Fruit fly (Drosophila melanogaster) whole organism, pupa: ENCODE measurements around the gene Bro.

Experiments
- CG10348 ChIP-seq: fragments of 200-800 bp; sonication (Bioruptor generic); IDR thresholded peaks from 2 replicates; pipeline ENCODE4 v1.3.6; 2022; ENCODE audit warnings: missing biosample characterization, missing genetic modification characterization
- CG12605 ChIP-seq: fragments of 200-800 bp; sonication (Bioruptor generic); IDR thresholded peaks from 2 replicates; pipeline ENCODE4 v1.3.6; 2022; ENCODE audit warnings: missing biosample characterization, missing genetic modification characterization
- CG17806 ChIP-seq: fragments of 200-800 bp; sonication (Bioruptor generic); optimal IDR thresholded peaks from 2 replicates; lab custom pipeline; 2018; ENCODE audit warnings: missing biosample characterization, mild to moderate bottlenecking, missing genetic modification characterization, moderate library complexity
- CG32121 ChIP-seq: fragments of 200-800 bp; sonication (Bioruptor generic); IDR thresholded peaks from 2 replicates; pipeline ENCODE4 v1.3.6; 2022; ENCODE audit warnings: missing biosample characterization, missing genetic modification characterization
- CG34367 ChIP-seq: fragments of 200-800 bp; sonication (Bioruptor generic); optimal IDR thresholded peaks from 2 replicates; lab custom pipeline; 2018; ENCODE audit warnings: missing biosample characterization, mild to moderate bottlenecking, missing genetic modification characterization
- CG4496 ChIP-seq: fragments of 200-800 bp; sonication (Bioruptor generic); IDR thresholded peaks from 3 replicates; pipeline ENCODE4 v1.3.6; 2022; ENCODE audit warnings: missing biosample characterization, missing genetic modification characterization
- CG9948 ChIP-seq: fragments of 200-800 bp; sonication (Bioruptor generic); optimal IDR thresholded peaks from 2 replicates; lab custom pipeline; 2018; ENCODE audit warnings: missing biosample characterization, mild to moderate bottlenecking, missing genetic modification characterization, moderate library complexity
- Pif1A ChIP-seq: fragments of 200-800 bp; sonication (Bioruptor generic); optimal IDR thresholded peaks from 3 replicates; lab custom pipeline; 2016; ENCODE audit warnings: missing biosample characterization, missing genetic modification characterization
- Pif1B ChIP-seq: fragments of 200-800 bp; sonication (Bioruptor generic); optimal IDR thresholded peaks from 3 replicates; lab custom pipeline; 2016; ENCODE audit warnings: missing biosample characterization, missing genetic modification characterization
- Snoo ChIP-seq: fragments of 200-800 bp; sonication (Bioruptor generic); optimal IDR thresholded peaks from 3 replicates; lab custom pipeline; 2017; ENCODE audit warnings: missing biosample characterization, mild to moderate bottlenecking, missing genetic modification characterization, inconsistent platforms
- fd96Ca ChIP-seq: fragments of 200-800 bp; sonication (Bioruptor generic); IDR thresholded peaks from 3 replicates; pipeline ENCODE4 v1.3.6; 2022; ENCODE audit warnings: missing biosample characterization, missing genetic modification characterization
- rn ChIP-seq: fragments of 200-800 bp; sonication (Bioruptor generic); IDR thresholded peaks from 2 replicates; pipeline ENCODE4 v1.3.6; 2022; ENCODE audit warnings: missing biosample characterization, missing genetic modification characterization

DNA sequence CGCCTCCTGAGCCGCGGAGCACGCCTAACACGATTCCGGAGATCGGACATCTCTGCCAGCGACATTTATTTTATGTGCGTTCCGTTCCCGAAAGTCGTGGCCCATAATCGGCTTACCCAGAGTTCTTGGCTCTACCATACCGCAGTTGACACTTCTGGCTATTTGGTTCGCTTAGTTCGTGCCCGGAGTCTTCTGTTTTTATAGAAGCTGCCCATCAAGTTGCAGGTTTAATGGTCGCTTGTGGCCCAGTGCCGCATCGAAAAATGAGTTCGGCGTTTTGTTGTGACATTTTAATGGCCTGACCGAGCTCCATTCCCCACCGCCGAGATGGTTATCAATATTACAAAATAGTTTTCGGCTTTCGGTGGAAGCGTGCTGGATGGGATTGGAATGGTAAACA, 28.6 kb downstream of the Bro start:
- no peak for TF ChIP-seq CG34367 (tag; lab: Kevin White, UChicago)
- no peak for TF ChIP-seq CG10348
- no peak for TF ChIP-seq CG17806
- no peak for TF ChIP-seq CG12605
- no peak for TF ChIP-seq CG4496 (GFP tag; lab: Robert Waterston, UW)
- no peak for TF ChIP-seq CG32121
- no peak for TF ChIP-seq rn (GFP tag; lab: Robert Waterston, UW)
- TF ChIP-seq Pif1A (GFP tag; lab: Kevin White, UChicago): no peak
- no peak for TF ChIP-seq fd96Ca (GFP tag; lab: Robert Waterston, UW)
- TF ChIP-seq CG9948 (tag; lab: Kevin White, UChicago): no peak
- TF ChIP-seq Snoo: no peak
- no peak for TF ChIP-seq Pif1B (GFP tag; lab: Kevin White, UChicago)
